Worm (Caenorhabditis elegans) whole organism, L2 larva: ENCODE measurements around the gene F46C5.4.

Experiments used
- F13H6.1 ChIP-seq: sonication (generic microtip); optimal IDR thresholded peaks from 2 replicates; lab custom pipeline; 2016; ENCODE audit warnings: missing genetic modification characterization, missing compliant biosample characterization
- aly-2 ChIP-seq: fragments of 150-350 bp; optimal IDR thresholded peaks from 2 replicates; lab custom pipeline; 2014; ENCODE audit warnings: missing biosample characterization, missing genetic modification characterization
- ceh-82 ChIP-seq: fragments of 150-350 bp; optimal IDR thresholded peaks from 2 replicates; lab custom pipeline; 2014; ENCODE audit warnings: missing biosample characterization, missing genetic modification characterization
- elt-3 ChIP-seq: sonication (generic microtip); optimal IDR thresholded peaks from 2 replicates; lab custom pipeline; 2017; ENCODE audit warnings: missing biosample characterization, missing genetic modification characterization
- mdl-1 ChIP-seq, 2 experiments: fragments of 150-350 bp in 1 of 2; sonication (generic microtip) in 1 of 2; optimal IDR thresholded peaks; 2 replicates each; lab custom pipeline; 2017; ENCODE audit warnings: missing biosample characterization in 2 of 2, missing genetic modification characterization in 2 of 2
- skn-1 ChIP-seq: sonication (generic microtip); optimal IDR thresholded peaks from 2 replicates; lab custom pipeline; 2017; ENCODE audit warnings: missing biosample characterization, missing genetic modification characterization
- ztf-11 ChIP-seq: sonication (generic microtip); optimal IDR thresholded peaks from 2 replicates; lab custom pipeline; 2017; ENCODE audit warnings: missing biosample characterization, missing genetic modification characterization

ce11 chrII:8853238-8853637 is 17.4 kb downstream of the F46C5.4 start:
- no peak for TF ChIP-seq skn-1
- no peak for TF ChIP-seq aly-2 (tag; lab: Kevin White, UChicago)
- no peak for TF ChIP-seq ceh-82 (tag; lab: Kevin White, UChicago)
- TF ChIP-seq elt-3 (tag; lab: Kevin White, UChicago), result no peak
- TF ChIP-seq ztf-11 (tag; lab: Kevin White, UChicago), result no peak
- no peak for TF ChIP-seq mdl-1 (tag; optimal IDR thresholded peaks at IDR 0.05; lab: Kevin White, UChicago)
- TF ChIP-seq F13H6.1, result no peak
